Worm (Caenorhabditis elegans) whole organism, mixed stage, embryonic: ENCODE results near the gene del-7.

ENCODE experiments used
- drap-1 ChIP-seq: fragments of 200-800 bp; sonication (Bioruptor generic); optimal IDR thresholded peaks from 3 replicates; lab custom pipeline; 2018; ENCODE audit warnings: mild to moderate bottlenecking, missing genetic modification characterization, missing compliant biosample characterization
- elt-3 ChIP-seq: fragments of 150-350 bp; optimal IDR thresholded peaks from 2 replicates; lab custom pipeline; 2014; ENCODE audit warnings: missing biosample characterization, missing genetic modification characterization
- hlh-1 ChIP-seq: fragments of 150-350 bp; optimal IDR thresholded peaks from 2 replicates; lab custom pipeline; 2014; ENCODE audit warnings: missing biosample characterization, missing genetic modification reagents, missing genetic modification characterization
- lin-32 ChIP-seq: fragments of 200-800 bp; sonication (Bioruptor generic); optimal IDR thresholded peaks from 2 replicates; lab custom pipeline; 2018; ENCODE audit warnings: mild to moderate bottlenecking, missing genetic modification characterization, missing compliant biosample characterization
- nhr-12 ChIP-seq: fragments of 150-350 bp; optimal IDR thresholded peaks from 2 replicates; lab custom pipeline; 2014; ENCODE audit warnings: missing biosample characterization, missing genetic modification characterization
- nhr-76 ChIP-seq: sonication (generic microtip); optimal IDR thresholded peaks from 2 replicates; lab custom pipeline; 2017; ENCODE audit warnings: missing biosample characterization, missing genetic modification characterization
- snpc-4 ChIP-seq: fragments of 150-350 bp; optimal IDR thresholded peaks from 2 replicates; lab custom pipeline; 2014; ENCODE audit warnings: missing biosample characterization, missing genetic modification characterization
- unc-120 ChIP-seq: sonication (generic microtip); optimal IDR thresholded peaks from 2 replicates; lab custom pipeline; 2017; ENCODE audit warnings: missing genetic modification characterization, missing compliant biosample characterization; ENCODE audit not compliant: poor library complexity, severe bottlenecking
- unc-39 ChIP-seq: fragments of 150-350 bp; optimal IDR thresholded peaks from 2 replicates; lab custom pipeline; 2014; ENCODE audit warnings: missing biosample characterization, missing genetic modification characterization
- unc-62 ChIP-seq: fragments of 150-350 bp; optimal IDR thresholded peaks from 2 replicates; lab custom pipeline; 2014; ENCODE audit warnings: missing biosample characterization, missing genetic modification reagents, missing genetic modification characterization
- zip-8 ChIP-seq: fragments of 150-350 bp; optimal IDR thresholded peaks from 2 replicates; lab custom pipeline; 2014; ENCODE audit warnings: missing biosample characterization, missing genetic modification characterization
- ztf-11 ChIP-seq: fragments of 150-350 bp; optimal IDR thresholded peaks from 2 replicates; lab custom pipeline; 2014; ENCODE audit warnings: missing biosample characterization, missing genetic modification characterization

- TF ChIP-seq unc-39 (tag; lab: Kevin White, UChicago) (no peak), nhr-76 (tag; lab: Kevin White, UChicago) (no peak), lin-32 (GFP tag; lab: Kevin White, UChicago) (no peak), ztf-11 (no peak), nhr-12 (tag; lab: Kevin White, UChicago) (no peak), zip-8 (tag; lab: Kevin White, UChicago) (no peak), snpc-4 (tag; lab: Kevin White, UChicago) (no peak), hlh-1 (tag; lab: Kevin White, UChicago) (no peak), unc-62 (GFP tag; lab: Kevin White, UChicago) (no peak), drap-1 (GFP tag; lab: Kevin White, UChicago) (no peak), unc-120 (tag; lab: Kevin White, UChicago) (no peak), elt-3 (tag; lab: Kevin White, UChicago) (no peak)
Observed at ce11 chrIV:7722806-7723205, 37.4 kb upstream of the del-7 start, which contains the start of gene C50F7.6.
